Worm (Caenorhabditis elegans) whole organism, L2 larva: ENCODE measurements around the gene gtf-2H1.

Experiments used
- C34F6.9 ChIP-seq: fragments of 150-350 bp; optimal IDR thresholded peaks from 2 replicates; lab custom pipeline; 2014; ENCODE audit warnings: missing biosample characterization, missing genetic modification characterization
- F13H6.1 ChIP-seq: sonication (generic microtip); optimal IDR thresholded peaks from 2 replicates; lab custom pipeline; 2016; ENCODE audit warnings: missing genetic modification characterization, missing compliant biosample characterization
- R02D3.7 ChIP-seq: fragments of 150-350 bp; optimal IDR thresholded peaks from 2 replicates; lab custom pipeline; 2014; ENCODE audit warnings: missing biosample characterization, missing genetic modification characterization
- Y55F3AM.14 ChIP-seq: fragments of 200-800 bp; sonication (Bioruptor generic); optimal IDR thresholded peaks from 2 replicates; lab custom pipeline; 2018; ENCODE audit warnings: mild to moderate bottlenecking, missing genetic modification characterization, missing compliant biosample characterization
- ZK546.5 ChIP-seq: sonication (generic microtip); optimal IDR thresholded peaks from 2 replicates; lab custom pipeline; 2017; ENCODE audit warnings: missing biosample characterization, missing genetic modification characterization
- alr-1 ChIP-seq: fragments of 150-350 bp; optimal IDR thresholded peaks from 2 replicates; lab custom pipeline; 2014; ENCODE audit warnings: missing biosample characterization, missing genetic modification characterization
- aly-2 ChIP-seq: fragments of 150-350 bp; optimal IDR thresholded peaks from 2 replicates; lab custom pipeline; 2014; ENCODE audit warnings: missing biosample characterization, missing genetic modification characterization
- ama-1 ChIP-seq: fragments of 150-350 bp; optimal IDR thresholded peaks from 2 replicates; lab custom pipeline; 2018; ENCODE audit warnings: inconsistent platforms
- ceh-16 ChIP-seq: fragments of 150-350 bp; optimal IDR thresholded peaks from 2 replicates; lab custom pipeline; 2014; ENCODE audit warnings: missing biosample characterization, missing genetic modification characterization
- ceh-82 ChIP-seq: fragments of 150-350 bp; optimal IDR thresholded peaks from 2 replicates; lab custom pipeline; 2014; ENCODE audit warnings: missing biosample characterization, missing genetic modification characterization
- dmd-4 ChIP-seq: sonication (generic microtip); optimal IDR thresholded peaks from 2 replicates; lab custom pipeline; 2017; ENCODE audit warnings: missing biosample characterization, missing genetic modification characterization
- egl-27 ChIP-seq: sonication (generic microtip); optimal IDR thresholded peaks from 3 replicates; lab custom pipeline; 2017; ENCODE audit warnings: missing biosample characterization, missing genetic modification reagents, missing genetic modification characterization
- elt-1 ChIP-seq: fragments of 150-350 bp; optimal IDR thresholded peaks from 2 replicates; lab custom pipeline; 2014; ENCODE audit warnings: missing biosample characterization, missing genetic modification characterization
- elt-3 ChIP-seq: sonication (generic microtip); optimal IDR thresholded peaks from 2 replicates; lab custom pipeline; 2017; ENCODE audit warnings: missing biosample characterization, missing genetic modification characterization
- fos-1 ChIP-seq: fragments of 150-350 bp; optimal IDR thresholded peaks from 2 replicates; lab custom pipeline; 2014; ENCODE audit warnings: missing biosample characterization, missing genetic modification characterization
- gmeb-1 ChIP-seq: fragments of 150-350 bp; optimal IDR thresholded peaks from 2 replicates; lab custom pipeline; 2014; ENCODE audit warnings: missing biosample characterization, missing genetic modification characterization
- lin-11 ChIP-seq: fragments of 150-350 bp; sonication (generic microtip); optimal IDR thresholded peaks from 2 replicates; lab custom pipeline; 2014; ENCODE audit warnings: missing biosample characterization, missing genetic modification characterization, inconsistent platforms, mixed read lengths
- lin-13 ChIP-seq: fragments of 150-350 bp; optimal IDR thresholded peaks from 2 replicates; lab custom pipeline; 2014; ENCODE audit warnings: missing biosample characterization, missing genetic modification reagents, missing genetic modification characterization
- lin-39 ChIP-seq: fragments of 150-350 bp; optimal IDR thresholded peaks from 2 replicates; lab custom pipeline; 2014; ENCODE audit warnings: missing biosample characterization, missing genetic modification reagents, missing genetic modification characterization
- lsy-2 ChIP-seq, 2 experiments: fragments of 150-350 bp in 1 of 2; sonication (generic microtip) in 1 of 2; optimal IDR thresholded peaks; 2 replicates each; lab custom pipeline; 2014 to 2017; ENCODE audit warnings: missing biosample characterization in 2 of 2, missing genetic modification characterization in 2 of 2
- mab-5 ChIP-seq: fragments of 150-350 bp; optimal IDR thresholded peaks from 2 replicates; lab custom pipeline; 2014; ENCODE audit warnings: missing biosample characterization, missing genetic modification characterization
- mdl-1 ChIP-seq, 2 experiments: fragments of 150-350 bp in 1 of 2; sonication (generic microtip) in 1 of 2; optimal IDR thresholded peaks; 2 replicates each; lab custom pipeline; 2017; ENCODE audit warnings: missing biosample characterization in 2 of 2, missing genetic modification characterization in 2 of 2
- nhr-11 ChIP-seq: fragments of 150-350 bp; optimal IDR thresholded peaks from 2 replicates; lab custom pipeline; 2014; ENCODE audit warnings: missing biosample characterization, missing genetic modification characterization
- nhr-129 ChIP-seq: fragments of 150-350 bp; optimal IDR thresholded peaks from 2 replicates; lab custom pipeline; 2014; ENCODE audit warnings: missing biosample characterization, missing genetic modification characterization
- nhr-21 ChIP-seq: fragments of 150-350 bp; optimal IDR thresholded peaks from 2 replicates; lab custom pipeline; 2014; ENCODE audit warnings: missing biosample characterization, missing genetic modification characterization
- nhr-23 ChIP-seq: fragments of 150-350 bp; optimal IDR thresholded peaks from 2 replicates; lab custom pipeline; 2014; ENCODE audit warnings: missing biosample characterization, missing genetic modification reagents, missing genetic modification characterization
- nhr-237 ChIP-seq: fragments of 150-350 bp; optimal IDR thresholded peaks from 2 replicates; lab custom pipeline; 2014; ENCODE audit warnings: missing biosample characterization, missing genetic modification characterization
- nhr-6 ChIP-seq: fragments of 150-350 bp; optimal IDR thresholded peaks from 2 replicates; lab custom pipeline; 2014; ENCODE audit warnings: missing biosample characterization, missing genetic modification characterization
- nhr-77 ChIP-seq: fragments of 150-350 bp; optimal IDR thresholded peaks from 2 replicates; lab custom pipeline; 2014; ENCODE audit warnings: missing biosample characterization, missing genetic modification characterization
- peb-1 ChIP-seq: fragments of 150-350 bp; optimal IDR thresholded peaks from 2 replicates; lab custom pipeline; 2014; ENCODE audit warnings: missing biosample characterization, missing genetic modification characterization
- sem-4 ChIP-seq: fragments of 150-350 bp; optimal IDR thresholded peaks from 2 replicates; lab custom pipeline; 2014; ENCODE audit warnings: missing biosample characterization, missing genetic modification reagents, missing genetic modification characterization
- skn-1 ChIP-seq: sonication (generic microtip); optimal IDR thresholded peaks from 2 replicates; lab custom pipeline; 2017; ENCODE audit warnings: missing biosample characterization, missing genetic modification characterization
- sma-3 ChIP-seq: sonication (generic microtip); optimal IDR thresholded peaks from 2 replicates; lab custom pipeline; 2016; ENCODE audit warnings: missing genetic modification reagents, missing genetic modification characterization, missing compliant biosample characterization
- sma-9 ChIP-seq, 2 experiments: fragments of 150-350 bp in 1 of 2; sonication (generic microtip) in 1 of 2; optimal IDR thresholded peaks; 2 replicates each; lab custom pipeline; 2014 to 2016; ENCODE audit warnings: missing genetic modification characterization in 2 of 2, mild to moderate bottlenecking in 1 of 2, missing biosample characterization in 1 of 2, missing compliant biosample characterization in 1 of 2, missing genetic modification reagents in 1 of 2, moderate library complexity in 1 of 2
- snpc-4 ChIP-seq: fragments of 150-350 bp; optimal IDR thresholded peaks from 2 replicates; lab custom pipeline; 2014; ENCODE audit warnings: missing biosample characterization, missing genetic modification characterization
- unc-62 ChIP-seq: fragments of 150-350 bp; optimal IDR thresholded peaks from 2 replicates; lab custom pipeline; 2014; ENCODE audit warnings: missing biosample characterization, missing genetic modification reagents, missing genetic modification characterization
- zag-1 ChIP-seq: fragments of 150-350 bp; optimal IDR thresholded peaks from 2 replicates; lab custom pipeline; 2014; ENCODE audit warnings: missing biosample characterization, missing genetic modification characterization
- ztf-11 ChIP-seq: sonication (generic microtip); optimal IDR thresholded peaks from 2 replicates; lab custom pipeline; 2017; ENCODE audit warnings: missing biosample characterization, missing genetic modification characterization
- ztf-4 ChIP-seq: fragments of 150-350 bp; optimal IDR thresholded peaks from 2 replicates; lab custom pipeline; 2014; ENCODE audit warnings: missing biosample characterization, missing genetic modification characterization

Gene gtf-2H1

DNA sequence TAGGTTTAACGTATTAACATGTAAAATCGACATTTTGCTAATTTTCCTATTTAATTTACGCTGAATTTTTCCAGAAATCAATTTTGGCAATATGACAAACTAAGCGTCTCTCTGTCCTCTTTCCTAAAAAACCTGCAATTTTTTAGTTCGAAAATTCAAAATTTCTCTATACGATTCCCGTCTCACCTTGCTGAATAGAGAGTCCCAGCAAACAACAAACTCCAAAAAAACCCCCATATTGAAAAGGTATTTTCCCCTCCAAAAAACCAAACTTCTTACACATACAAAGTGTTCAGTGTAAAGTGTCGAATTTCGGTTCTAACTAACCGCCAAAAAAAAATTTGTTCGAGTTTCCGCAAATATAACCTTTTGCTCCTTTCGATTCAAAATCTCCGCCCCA lies 47.4 kb downstream of the gtf-2H1 start, which contains the start of gene pnc-1:
Gene pnc-1 (plus strand): TSS at position 301 of the 400 bp plus-strand sequence.
- TF ChIP-seq ama-1 (lab: Kevin White, UChicago) = no peak
- TF ChIP-seq gmeb-1 = no peak
- no peak for TF ChIP-seq ztf-4 (tag; lab: Kevin White, UChicago)
- no peak for TF ChIP-seq mab-5 (tag; lab: Kevin White, UChicago)
- no peak for TF ChIP-seq elt-1 (tag; lab: Kevin White, UChicago)
- TF ChIP-seq sma-3 (GFP tag; lab: Kevin White, UChicago) = no peak
- TF ChIP-seq peb-1 (tag; lab: Kevin White, UChicago) = no peak
- no peak for TF ChIP-seq ceh-16
- no peak for TF ChIP-seq mdl-1 (tag; optimal IDR thresholded peaks at IDR 0.05; lab: Kevin White, UChicago)
- TF ChIP-seq lin-11 (tag; lab: Kevin White, UChicago) = no peak
- no peak for TF ChIP-seq zag-1 (tag; lab: Kevin White, UChicago)
- TF ChIP-seq ZK546.5 (tag; lab: Kevin White, UChicago) = no peak
- TF ChIP-seq R02D3.7 = no peak
- no peak for TF ChIP-seq ceh-82 (tag; lab: Kevin White, UChicago)
- TF ChIP-seq sem-4 = no peak
- TF ChIP-seq dmd-4 (tag; lab: Kevin White, UChicago) = no peak
- TF ChIP-seq nhr-237 (tag; lab: Kevin White, UChicago) = no peak
- no peak for TF ChIP-seq skn-1 (tag; lab: Kevin White, UChicago)
- TF ChIP-seq alr-1 (tag; lab: Kevin White, UChicago) = no peak

DNA sequence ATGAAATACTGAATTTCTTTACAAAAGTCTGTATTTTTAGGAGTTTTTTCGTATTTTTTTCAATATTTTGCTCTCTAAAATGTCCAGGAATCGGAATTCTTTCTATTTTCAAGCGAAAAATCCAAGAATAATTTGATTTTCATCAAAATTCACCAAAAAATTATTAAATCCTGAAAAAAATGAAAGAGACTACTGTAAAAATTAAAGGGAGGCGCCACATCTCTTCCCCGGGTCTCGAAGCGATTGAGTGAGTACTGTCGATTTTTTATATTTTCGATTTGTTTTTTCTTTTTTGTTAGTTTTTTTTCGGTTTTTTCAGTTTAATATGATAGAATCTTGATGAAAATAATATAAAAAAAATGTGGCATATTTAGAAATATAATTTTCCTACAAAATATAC lies 48.1 kb downstream of the gtf-2H1 start:
- TF ChIP-seq lin-39 (no peak), alr-1 (tag; lab: Kevin White, UChicago) (no peak)

DNA sequence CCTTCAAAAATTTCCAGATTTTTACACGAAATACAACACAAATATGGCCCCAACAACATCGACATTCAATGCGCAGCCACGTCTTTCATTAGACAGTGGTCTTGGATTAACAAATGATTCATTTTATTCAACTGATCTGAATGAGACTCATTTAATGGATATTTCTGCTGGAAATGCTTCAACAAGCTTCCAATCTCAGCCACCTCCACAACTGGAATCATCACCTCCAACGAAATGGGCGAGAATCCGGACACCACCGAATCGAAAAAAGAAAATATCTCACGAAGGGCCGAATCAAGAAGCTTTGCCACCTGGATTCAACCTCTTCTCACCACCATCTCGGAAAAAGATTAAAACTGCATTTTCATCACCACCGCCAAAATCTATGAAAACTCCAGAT lies 51.9 kb downstream of the gtf-2H1 start:
- TF ChIP-seq nhr-77 = no peak
- TF ChIP-seq egl-27 (tag; lab: Kevin White, UChicago) = no peak
- no peak for TF ChIP-seq fos-1 (tag; lab: Kevin White, UChicago)
- no peak for TF ChIP-seq nhr-21 (tag; lab: Kevin White, UChicago)
- no peak for TF ChIP-seq nhr-23
- TF ChIP-seq snpc-4 (tag; lab: Kevin White, UChicago) = no peak
- TF ChIP-seq F13H6.1 (tag; lab: Kevin White, UChicago) = no peak
- TF ChIP-seq elt-3 (tag; lab: Kevin White, UChicago) = no peak
- TF ChIP-seq lin-39 = no peak
- TF ChIP-seq ama-1 (lab: Kevin White, UChicago) = no peak
- TF ChIP-seq nhr-129 (tag; lab: Kevin White, UChicago) = no peak
- no peak for TF ChIP-seq lsy-2 (tag; optimal IDR thresholded peaks at IDR 0.05; lab: Kevin White, UChicago)
- TF ChIP-seq skn-1 (tag; lab: Kevin White, UChicago) = no peak
- no peak for TF ChIP-seq Y55F3AM.14 (GFP tag; lab: Kevin White, UChicago)
- TF ChIP-seq nhr-11 (tag; lab: Kevin White, UChicago) = no peak
- TF ChIP-seq nhr-6 (tag; lab: Kevin White, UChicago) = no peak
- TF ChIP-seq, all 48 proteins: peak for 0

DNA sequence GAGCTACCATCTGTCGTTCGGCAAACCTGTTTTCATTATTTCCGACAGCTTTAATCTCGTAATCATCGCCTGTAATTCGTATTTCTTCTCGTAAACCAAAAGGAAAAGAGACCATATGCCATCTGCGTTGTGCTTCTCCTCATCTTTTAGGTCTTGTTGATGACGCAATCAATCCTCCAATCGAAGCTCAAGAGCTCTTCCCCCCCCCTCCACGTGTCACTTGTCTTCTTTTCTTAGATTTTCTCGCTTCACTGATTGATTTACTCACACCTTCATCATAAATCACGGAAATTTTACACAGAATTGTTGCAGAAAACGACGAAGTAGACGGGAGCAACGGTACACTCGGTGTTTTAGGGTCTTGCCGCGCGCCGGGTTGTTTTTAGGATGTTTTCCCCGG lies 52.9 kb downstream of the gtf-2H1 start, which contains the start of gene tcl-2:
Gene tcl-2 (plus strand): TSS at position 388 of the 400 bp plus-strand sequence.
- no peak for TF ChIP-seq ztf-11 (tag; lab: Kevin White, UChicago)
- no peak for TF ChIP-seq Y55F3AM.14 (GFP tag; lab: Kevin White, UChicago)
- no peak for TF ChIP-seq elt-1 (tag; lab: Kevin White, UChicago)
- TF ChIP-seq egl-27 (tag; lab: Kevin White, UChicago) = no peak
- TF ChIP-seq unc-62 (GFP tag; lab: Kevin White, UChicago) = no peak
- TF ChIP-seq lin-13 (GFP tag; lab: Kevin White, UChicago) = no peak
- no peak for TF ChIP-seq sma-9 (GFP tag; optimal IDR thresholded peaks at IDR 0.05; lab: Kevin White, UChicago)
- TF ChIP-seq sma-9 (tag; optimal IDR thresholded peaks at IDR 0.05; lab: Kevin White, UChicago) = no peak
- TF ChIP-seq ceh-82 (tag; lab: Kevin White, UChicago) = no peak
- TF ChIP-seq C34F6.9 (tag; lab: Kevin White, UChicago) = no peak
- no peak for TF ChIP-seq nhr-23
- no peak for TF ChIP-seq sem-4
- no peak for TF ChIP-seq aly-2 (tag; lab: Kevin White, UChicago)
- no peak for TF ChIP-seq lin-39
- no peak for TF ChIP-seq nhr-237 (tag; lab: Kevin White, UChicago)
